Worm (Caenorhabditis elegans) whole organism, midembryonic: ENCODE data around the gene cdh-4.

Experiments used
- T22C8.4 ChIP-seq: fragments of 200-800 bp; sonication (Bioruptor generic); IDR thresholded peaks from 2 replicates; pipeline ENCODE4 v1.3.6; 2022; ENCODE audit warnings: missing genetic modification characterization, missing compliant biosample characterization
- ztf-23 ChIP-seq: fragments of 200-800 bp; sonication (Bioruptor generic); IDR thresholded peaks from 2 replicates; pipeline ENCODE4 v1.3.6; 2022; ENCODE audit warnings: missing genetic modification reagents, missing genetic modification characterization, missing compliant biosample characterization

DNA sequence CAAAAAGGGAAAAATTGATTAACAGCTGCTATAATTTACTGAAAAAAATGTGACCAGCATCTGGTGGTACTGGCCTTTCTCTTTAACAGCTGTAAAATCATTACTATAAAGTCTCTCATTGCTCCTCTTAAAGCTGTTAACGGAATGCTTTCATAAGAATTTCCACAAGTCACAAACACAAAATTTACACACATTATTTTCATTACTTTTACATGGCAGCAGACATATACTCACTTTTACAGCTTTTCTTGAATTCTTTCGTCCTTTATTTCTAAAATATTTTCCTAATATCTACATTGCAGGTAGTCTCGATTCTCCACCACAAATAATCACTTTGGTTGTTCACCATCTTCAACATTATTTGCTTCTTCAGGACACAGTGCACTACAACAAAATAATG, 33.2 kb downstream of the cdh-4 start, which contains the start of gene imph-1:
- TF ChIP-seq ztf-23, result no peak
- no peak for TF ChIP-seq T22C8.4 (GFP tag; lab: Robert Waterston, UW)
